Fruit fly (Drosophila melanogaster) whole organism, prepupa: ENCODE results near the gene CG42780.

Experiments
- Blimp-1 ChIP-seq: fragments of 200-800 bp; sonication (Bioruptor generic); optimal IDR thresholded peaks from 3 replicates; lab custom pipeline; 2017; ENCODE audit warnings: missing biosample characterization, missing genetic modification characterization, mild to moderate bottlenecking, moderate library complexity, missing genetic modification reagents
- CG10631 ChIP-seq: fragments of 200-800 bp; sonication (Bioruptor generic); optimal IDR thresholded peaks from 2 replicates; lab custom pipeline; 2016; ENCODE audit warnings: missing biosample characterization, missing genetic modification characterization
- CG10669 ChIP-seq: fragments of 200-800 bp; sonication (Bioruptor generic); optimal IDR thresholded peaks from 3 replicates; lab custom pipeline; 2018; ENCODE audit warnings: missing biosample characterization, mild to moderate bottlenecking, missing genetic modification characterization, moderate library complexity
- CG11294 ChIP-seq: fragments of 200-800 bp; sonication (Bioruptor generic); IDR thresholded peaks from 2 replicates; pipeline ENCODE4 v1.3.6; 2022; ENCODE audit warnings: missing biosample characterization, missing genetic modification characterization
- CG11762 ChIP-seq: fragments of 200-800 bp; sonication (Bioruptor generic); optimal IDR thresholded peaks from 3 replicates; lab custom pipeline; 2016; ENCODE audit warnings: missing biosample characterization, missing genetic modification characterization; ENCODE audit not compliant: insufficient read depth
- CG11902 ChIP-seq: fragments of 200-800 bp; sonication (Bioruptor generic); optimal IDR thresholded peaks from 3 replicates; lab custom pipeline; 2016; ENCODE audit warnings: missing biosample characterization, missing genetic modification characterization
- CG15336 ChIP-seq: fragments of 200-800 bp; sonication (Bioruptor generic); IDR thresholded peaks from 2 replicates; pipeline ENCODE4 v1.3.6; 2022; ENCODE audit warnings: missing biosample characterization, missing genetic modification characterization
- CG16779 ChIP-seq: fragments of 200-800 bp; sonication (Bioruptor generic); optimal IDR thresholded peaks from 3 replicates; lab custom pipeline; 2017; ENCODE audit warnings: missing biosample characterization, mild to moderate bottlenecking, missing genetic modification characterization
- CG3032 ChIP-seq: fragments of 200-800 bp; optimal IDR thresholded peaks from 2 replicates; lab custom pipeline; 2019; ENCODE audit warnings: missing biosample characterization, mild to moderate bottlenecking, missing genetic modification characterization, moderate library complexity
- CG32006 ChIP-seq: fragments of 200-800 bp; sonication (Bioruptor generic); optimal IDR thresholded peaks from 3 replicates; lab custom pipeline; 2017; ENCODE audit warnings: missing biosample characterization, mild to moderate bottlenecking, missing genetic modification characterization
- CG3919 ChIP-seq: fragments of 200-800 bp; sonication (Bioruptor generic); optimal IDR thresholded peaks from 3 replicates; lab custom pipeline; 2016; ENCODE audit warnings: missing biosample characterization, missing genetic modification characterization
- CG4318 ChIP-seq: fragments of 200-800 bp; sonication (Bioruptor generic); optimal IDR thresholded peaks from 3 replicates; lab custom pipeline; 2017; ENCODE audit warnings: missing biosample characterization, mild to moderate bottlenecking, missing genetic modification characterization
- CG6163 ChIP-seq: fragments of 200-800 bp; sonication (Bioruptor generic); IDR thresholded peaks from 3 replicates; pipeline ENCODE4 v1.3.6; 2022; ENCODE audit warnings: missing biosample characterization, missing genetic modification characterization
- CG6792 ChIP-seq: fragments of 200-800 bp; sonication (Bioruptor generic); optimal IDR thresholded peaks from 3 replicates; lab custom pipeline; 2016; ENCODE audit warnings: missing biosample characterization, missing genetic modification characterization
- CG6808 ChIP-seq: fragments of 200-800 bp; sonication (Bioruptor generic); optimal IDR thresholded peaks from 3 replicates; lab custom pipeline; 2017; ENCODE audit warnings: missing biosample characterization, missing genetic modification characterization, mild to moderate bottlenecking, moderate library complexity, missing genetic modification reagents
- CG7368 ChIP-seq: fragments of 200-800 bp; sonication (Bioruptor generic); optimal IDR thresholded peaks from 3 replicates; lab custom pipeline; 2016; ENCODE audit warnings: missing biosample characterization, missing genetic modification characterization
- CG8119 ChIP-seq: fragments of 200-800 bp; sonication (Bioruptor generic); IDR thresholded peaks from 3 replicates; pipeline ENCODE4 v1.3.6; 2022; ENCODE audit warnings: missing biosample characterization, missing genetic modification characterization
- CG8319 ChIP-seq: fragments of 200-800 bp; sonication (Bioruptor generic); optimal IDR thresholded peaks from 3 replicates; lab custom pipeline; 2016; ENCODE audit warnings: missing biosample characterization, missing genetic modification characterization
- CG8632 ChIP-seq: fragments of 200-800 bp; sonication (Bioruptor generic); optimal IDR thresholded peaks from 3 replicates; lab custom pipeline; 2016; ENCODE audit warnings: missing biosample characterization, missing genetic modification characterization
- CG9139 ChIP-seq: fragments of 200-800 bp; sonication (Bioruptor generic); optimal IDR thresholded peaks from 3 replicates; lab custom pipeline; 2017; ENCODE audit warnings: missing biosample characterization, mild to moderate bottlenecking, missing genetic modification characterization
- Eip75B ChIP-seq: fragments of 200-800 bp; sonication (Bioruptor generic); optimal IDR thresholded peaks from 3 replicates; lab custom pipeline; 2016; ENCODE audit warnings: missing biosample characterization, missing genetic modification characterization
- Eip78C ChIP-seq: fragments of 200-800 bp; sonication (Bioruptor generic); peaks from one replicate; lab custom pipeline; 2016; ENCODE audit warnings: missing biosample characterization, missing genetic modification characterization
- Eip93F ChIP-seq: fragments of 200-800 bp; sonication (Bioruptor generic); optimal IDR thresholded peaks from 2 replicates; lab custom pipeline; 2016; ENCODE audit warnings: missing biosample characterization, mild to moderate bottlenecking, missing genetic modification characterization
- Ets21C ChIP-seq: fragments of 200-800 bp; sonication (Bioruptor generic); optimal IDR thresholded peaks from 3 replicates; lab custom pipeline; 2016; ENCODE audit warnings: missing biosample characterization, missing genetic modification characterization
- Ets96B ChIP-seq: fragments of 200-800 bp; optimal IDR thresholded peaks from 2 replicates; lab custom pipeline; 2019; ENCODE audit warnings: missing biosample characterization, mild to moderate bottlenecking, missing genetic modification characterization, moderate library complexity
- Gug ChIP-seq: fragments of 200-800 bp; sonication (Bioruptor generic); IDR thresholded peaks from 2 replicates; pipeline ENCODE4 v1.3.6; 2022; ENCODE audit warnings: missing biosample characterization, missing genetic modification characterization
- Hr38 ChIP-seq: sonication (Bioruptor generic); optimal IDR thresholded peaks from 2 replicates; lab custom pipeline; 2016; ENCODE audit warnings: missing biosample characterization, missing genetic modification characterization
- Hr4 ChIP-seq: fragments of 200-800 bp; sonication (Bioruptor generic); optimal IDR thresholded peaks from 3 replicates; lab custom pipeline; 2016; ENCODE audit warnings: missing biosample characterization, missing genetic modification characterization
- Lpt ChIP-seq: fragments of 200-800 bp; sonication (Bioruptor generic); optimal IDR thresholded peaks from 3 replicates; lab custom pipeline; 2016; ENCODE audit warnings: missing biosample characterization, missing genetic modification characterization
- Met ChIP-seq: fragments of 200-800 bp; sonication (Bioruptor generic); optimal IDR thresholded peaks from 3 replicates; lab custom pipeline; 2016; ENCODE audit warnings: missing biosample characterization, missing genetic modification characterization
- OdsH ChIP-seq: fragments of 200-800 bp; sonication (Bioruptor generic); optimal IDR thresholded peaks from 3 replicates; lab custom pipeline; 2016; ENCODE audit warnings: missing biosample characterization, missing genetic modification characterization
- Smox ChIP-seq: fragments of 200-800 bp; sonication (Bioruptor generic); optimal IDR thresholded peaks from 3 replicates; lab custom pipeline; 2016; ENCODE audit warnings: missing biosample characterization, missing genetic modification characterization
- Sox14 ChIP-seq: fragments of 200-800 bp; sonication (Bioruptor generic); optimal IDR thresholded peaks from 3 replicates; lab custom pipeline; 2016; ENCODE audit warnings: missing biosample characterization, missing genetic modification characterization
- Sox15 ChIP-seq: fragments of 200-800 bp; sonication (Bioruptor generic); optimal IDR thresholded peaks from 3 replicates; lab custom pipeline; 2016; ENCODE audit warnings: missing biosample characterization, missing genetic modification characterization
- achi ChIP-seq: fragments of 200-800 bp; sonication (Bioruptor generic); optimal IDR thresholded peaks from 3 replicates; lab custom pipeline; 2016; ENCODE audit warnings: missing biosample characterization, missing genetic modification characterization
- acj6 ChIP-seq: fragments of 200-800 bp; sonication (Bioruptor generic); optimal IDR thresholded peaks from 3 replicates; lab custom pipeline; 2016; ENCODE audit warnings: missing biosample characterization, missing genetic modification characterization
- dac ChIP-seq: fragments of 200-800 bp; sonication (Bioruptor generic); optimal IDR thresholded peaks from 2 replicates; lab custom pipeline; 2017; ENCODE audit warnings: missing biosample characterization, mild to moderate bottlenecking, missing genetic modification characterization
- dsx ChIP-seq: fragments of 200-800 bp; optimal IDR thresholded peaks from 3 replicates; lab custom pipeline; 2019; ENCODE audit warnings: missing biosample characterization, mild to moderate bottlenecking, missing genetic modification characterization, moderate library complexity; ENCODE audit not compliant: poor library complexity, severe bottlenecking
- eg ChIP-seq: fragments of 200-800 bp; sonication (Bioruptor generic); IDR thresholded peaks from 3 replicates; pipeline ENCODE4 v1.3.6; 2022; ENCODE audit warnings: missing biosample characterization, missing genetic modification characterization
- esn ChIP-seq: fragments of 200-800 bp; sonication (Bioruptor generic); optimal IDR thresholded peaks from 2 replicates; lab custom pipeline; 2016; ENCODE audit warnings: missing biosample characterization, mild to moderate bottlenecking, missing genetic modification characterization, moderate library complexity
- fd59A ChIP-seq: fragments of 200-800 bp; sonication (Bioruptor generic); optimal IDR thresholded peaks from 2 replicates; lab custom pipeline; 2017; ENCODE audit warnings: missing biosample characterization, mild to moderate bottlenecking, missing genetic modification characterization, missing genetic modification reagents
- fd85E ChIP-seq: fragments of 200-800 bp; sonication (Bioruptor generic); optimal IDR thresholded peaks from 3 replicates; lab custom pipeline; 2016; ENCODE audit warnings: missing biosample characterization, missing genetic modification characterization
- fkh ChIP-seq: fragments of 200-800 bp; sonication (Bioruptor generic); optimal IDR thresholded peaks from 3 replicates; lab custom pipeline; 2017; ENCODE audit warnings: missing biosample characterization, mild to moderate bottlenecking, missing genetic modification characterization, moderate library complexity
- lz ChIP-seq: fragments of 200-800 bp; sonication (Bioruptor generic); optimal IDR thresholded peaks from 3 replicates; lab custom pipeline; 2016; ENCODE audit warnings: missing biosample characterization, missing genetic modification characterization
- net ChIP-seq: fragments of 200-800 bp; sonication (Bioruptor generic); optimal IDR thresholded peaks from 3 replicates; lab custom pipeline; 2016; ENCODE audit warnings: missing biosample characterization, missing genetic modification characterization
- pdm3 ChIP-seq: fragments of 200-800 bp; sonication (Bioruptor generic); optimal IDR thresholded peaks from 3 replicates; lab custom pipeline; 2016; ENCODE audit warnings: missing biosample characterization, missing genetic modification characterization
- salr ChIP-seq, 2 experiments: fragments of 200-800 bp; sonication (Bioruptor generic); optimal IDR thresholded peaks; 3 replicates each; lab custom pipeline; 2016 to 2018; ENCODE audit warnings: missing biosample characterization in 2 of 2, missing genetic modification characterization in 2 of 2, mild to moderate bottlenecking in 1 of 2
- spab ChIP-seq: fragments of 200-800 bp; sonication (Bioruptor generic); optimal IDR thresholded peaks from 2 replicates; lab custom pipeline; 2017; ENCODE audit warnings: missing biosample characterization, mild to moderate bottlenecking, missing genetic modification characterization, missing genetic modification reagents
- ss ChIP-seq, 2 experiments: fragments of 200-800 bp; sonication (Bioruptor generic); optimal IDR thresholded peaks; 2 replicates in 1 of 2; 3 replicates in 1 of 2; lab custom pipeline; 2017 to 2018; ENCODE audit warnings: mild to moderate bottlenecking in 2 of 2, missing biosample characterization in 2 of 2, missing genetic modification characterization in 2 of 2, moderate library complexity in 1 of 2
- topi ChIP-seq: fragments of 200-800 bp; sonication (Bioruptor generic); optimal IDR thresholded peaks from 3 replicates; lab custom pipeline; 2016; ENCODE audit warnings: missing biosample characterization, missing genetic modification characterization

CG42780 gene

dm6 chrX:7332091-7332490 is at the start of gene CG42780:
TSS of gene CG42780 (minus strand) at chrX:7332191.
- TF ChIP-seq Eip78C (GFP tag; lab: Kevin White, UChicago) = peak; percentile 13
- peak; percentile 48 for TF ChIP-seq fkh
- TF ChIP-seq ss (GFP tag; optimal IDR thresholded peaks at IDR 0.05; lab: Kevin White, UChicago) = no peak
- TF ChIP-seq, all 60 proteins: peak for 2

dm6 chrX:7379569-7379968 is 47.6 kb upstream of the CG42780 start:
- TF ChIP-seq CG11902 (GFP tag; lab: Kevin White, UChicago) (peak; percentile 5), CG16779 (tag; lab: Kevin White, UChicago) (no peak), Sox14 (GFP tag; lab: Kevin White, UChicago) (peak; percentile 10), fkh (no peak), Gug (GFP tag; lab: Robert Waterston, UW) (no peak), Ets96B (tag; lab: Kevin White, UChicago) (peak; percentile 13), CG15336 (GFP tag; lab: Robert Waterston, UW) (peak; percentile 23; the same call in 1 of the 2 replicates), CG6163 (GFP tag; lab: Robert Waterston, UW) (0 out of 3 replicates have a peak, but pooled peaks have one; percentile 11), Ets21C (GFP tag; lab: Kevin White, UChicago) (peak; percentile 6), acj6 (no peak), fd85E (no peak), CG9139 (GFP tag; lab: Kevin White, UChicago) (no peak), Eip75B (GFP tag; lab: Kevin White, UChicago) (peak; percentile 21), Blimp-1 (no peak), topi (peak; percentile 21), dsx (peak; percentile 16), CG10631 (peak; percentile 2), CG3919 (peak; percentile 36), dac (GFP tag; lab: Kevin White, UChicago) (no peak), CG8319 (GFP tag; lab: Kevin White, UChicago) (no peak), ss (GFP tag; optimal IDR thresholded peaks at IDR 0.05; lab: Kevin White, UChicago) (peak in 1 of 2 experiments; percentile 42), Lpt (GFP tag; lab: Kevin White, UChicago) (no peak), CG8632 (GFP tag; lab: Kevin White, UChicago) (no peak), Sox15 (no peak), CG11294 (GFP tag; lab: Robert Waterston, UW) (no peak), OdsH (GFP tag; lab: Kevin White, UChicago) (peak; percentile 32), CG6792 (GFP tag; lab: Kevin White, UChicago) (peak; percentile 37), Hr4 (GFP tag; lab: Kevin White, UChicago) (no peak), CG8119 (GFP tag; lab: Robert Waterston, UW) (no peak), esn (GFP tag; lab: Kevin White, UChicago) (no peak), CG32006 (GFP tag; lab: Kevin White, UChicago) (peak; percentile 15), CG10669 (peak; percentile 23), net (GFP tag; lab: Kevin White, UChicago) (no peak), Eip93F (no peak), lz (GFP tag; lab: Kevin White, UChicago) (peak; percentile 25), achi (GFP tag; lab: Kevin White, UChicago) (no peak), CG3032 (peak; percentile 37), pdm3 (peak; percentile 16), Smox (GFP tag; lab: Kevin White, UChicago) (peak; percentile 34), salr (GFP tag; optimal IDR thresholded peaks at IDR 0.05; lab: Kevin White, UChicago) (peak in 1 of 2 experiments; percentile 5), Hr38 (GFP tag; lab: Kevin White, UChicago) (no peak), spab (GFP tag; lab: Kevin White, UChicago) (no peak), fd59A (GFP tag; lab: Kevin White, UChicago) (peak; percentile 17), CG7368 (no peak), CG6808 (GFP tag; lab: Kevin White, UChicago) (peak; percentile 33), Met (GFP tag; lab: Kevin White, UChicago) (peak; percentile 3), eg (peak; percentile 35; the same call in 1 of the 3 replicates), CG4318 (GFP tag; lab: Kevin White, UChicago) (no peak), CG11762 (GFP tag; lab: Kevin White, UChicago) (no peak)
